Worm (Caenorhabditis elegans): Measurements from ENCODE around the gene sdpn-1.

DNA sequence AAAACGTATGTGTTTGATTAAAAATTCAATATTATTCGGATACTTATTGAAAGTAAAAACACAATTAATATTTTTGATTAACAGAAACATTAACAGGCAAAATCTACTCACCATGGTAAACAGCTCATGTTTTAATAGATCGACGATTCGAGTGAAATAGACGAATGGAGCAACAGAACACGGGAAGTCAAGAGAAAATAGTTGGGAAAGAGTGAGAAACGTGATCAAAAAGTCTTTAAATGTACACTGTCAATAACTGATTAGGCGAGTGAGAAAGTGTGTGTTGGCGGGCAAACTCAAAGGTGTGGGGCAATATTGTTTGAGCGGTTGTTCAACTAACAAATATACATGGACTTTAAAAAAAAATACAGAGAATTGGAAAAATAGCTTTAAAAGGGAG, at the start of gene sdpn-1:
- TF ChIP-seq ama-1 (optimal IDR thresholded peaks at IDR 0.05) = no peak
- TF ChIP-seq tra-4 (tag; optimal IDR thresholded peaks at IDR 0.05) = no peak
- no peak for TF ChIP-seq tbx-37 (GFP tag; conservative IDR thresholded peaks at IDR 0.05)
- TF ChIP-seq ceh-13 (GFP tag; optimal IDR thresholded peaks at IDR 0.05) = no peak
- TF ChIP-seq tbx-11 (GFP tag; IDR thresholded peaks at IDR 0.05) = no peak
- TF ChIP-seq pes-1 (GFP tag; IDR thresholded peaks at IDR 0.05) = no peak
- TF ChIP-seq F13C5.2 (tag; optimal IDR thresholded peaks at IDR 0.05) = no peak
- no peak for TF ChIP-seq flt-1 (GFP tag; IDR thresholded peaks at IDR 0.05)
- TF ChIP-seq ets-7 (tag; optimal IDR thresholded peaks at IDR 0.05) = no peak
- TF ChIP-seq scrt-1 (GFP tag; IDR thresholded peaks at IDR 0.05) = no peak
- TF ChIP-seq hmbx-1 (tag; optimal IDR thresholded peaks at IDR 0.05) = no peak
